Worm (Caenorhabditis elegans): Measurements from ENCODE around the gene srd-49.

The srd-49 gene

DNA sequence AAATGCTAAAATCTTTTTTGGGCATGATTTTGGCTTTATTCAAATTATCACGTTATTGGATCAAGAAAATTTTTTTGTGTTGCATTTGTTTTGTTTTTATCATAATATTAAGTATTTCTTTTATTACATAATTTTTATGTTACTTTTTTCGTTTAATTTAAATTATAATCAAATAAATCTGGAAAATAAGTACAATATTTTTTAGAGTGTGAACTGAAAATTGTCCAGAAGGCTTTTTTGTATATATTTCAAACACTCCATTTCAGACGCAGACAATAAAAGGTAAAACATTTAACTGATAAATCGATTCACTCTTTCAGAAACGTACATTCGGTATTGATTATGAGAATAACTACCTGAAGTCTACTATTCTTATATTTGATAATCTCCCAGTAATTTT, 12.8 kb downstream of the srd-49 start, which contains the start of gene C08B6.11:
Gene C08B6.11 (plus strand): TSS at position 301 of the 400 bp plus-strand sequence.
- TF ChIP-seq dao-5 (tag; optimal IDR thresholded peaks at IDR 0.05): no peak

DNA sequence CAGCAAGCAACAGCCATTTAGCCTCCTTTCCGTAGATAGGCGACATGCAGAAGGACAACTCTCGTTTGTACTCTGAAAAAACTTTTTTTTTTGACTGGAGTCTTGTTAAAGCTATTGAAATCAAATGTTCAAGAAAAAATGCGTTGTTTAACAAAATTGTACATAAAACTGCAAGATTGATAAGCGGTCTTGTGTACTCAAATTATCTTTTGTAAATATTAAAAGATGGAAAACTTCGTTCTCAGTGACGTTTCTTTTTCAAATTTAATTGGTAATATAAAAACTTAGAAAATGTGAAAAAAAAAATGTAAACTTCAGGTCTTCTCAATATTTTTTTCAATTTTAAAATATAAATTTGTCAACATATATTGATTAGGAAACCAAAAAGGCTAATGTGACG, 16.7 kb downstream of the srd-49 start:
- TF ChIP-seq dao-5 (tag; optimal IDR thresholded peaks at IDR 0.05) (no peak), W03F9.2 (tag; optimal IDR thresholded peaks at IDR 0.05) (no peak), him-1 (tag; optimal IDR thresholded peaks at IDR 0.05) (no peak)

DNA sequence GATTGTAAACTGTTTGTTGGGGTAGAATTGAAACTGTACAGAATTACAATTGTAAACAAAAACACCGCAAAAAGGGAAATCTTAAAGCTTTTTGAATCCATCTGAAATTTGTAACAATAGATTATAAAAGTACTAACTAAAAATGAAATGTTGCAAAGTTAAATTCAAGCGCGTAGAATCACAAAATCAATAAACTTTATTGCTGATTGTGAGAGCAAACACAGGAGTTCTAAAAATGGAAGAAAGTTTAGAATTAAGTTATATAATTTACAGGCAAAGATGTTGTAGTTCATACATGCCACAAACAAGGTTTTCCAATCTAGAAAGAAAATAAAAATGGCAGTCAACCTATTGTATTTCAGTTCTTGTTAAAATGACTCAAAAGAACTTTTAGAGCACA, 17.7 kb downstream of the srd-49 start, which contains the start of gene C08B6.3:
Gene C08B6.3 (minus strand): TSS at position 101 of the 400 bp plus-strand sequence.
- TF ChIP-seq dao-5 (tag; optimal IDR thresholded peaks at IDR 0.05) (no peak), W03F9.2 (tag; optimal IDR thresholded peaks at IDR 0.05) (no peak), him-1 (tag; optimal IDR thresholded peaks at IDR 0.05) (no peak)

DNA sequence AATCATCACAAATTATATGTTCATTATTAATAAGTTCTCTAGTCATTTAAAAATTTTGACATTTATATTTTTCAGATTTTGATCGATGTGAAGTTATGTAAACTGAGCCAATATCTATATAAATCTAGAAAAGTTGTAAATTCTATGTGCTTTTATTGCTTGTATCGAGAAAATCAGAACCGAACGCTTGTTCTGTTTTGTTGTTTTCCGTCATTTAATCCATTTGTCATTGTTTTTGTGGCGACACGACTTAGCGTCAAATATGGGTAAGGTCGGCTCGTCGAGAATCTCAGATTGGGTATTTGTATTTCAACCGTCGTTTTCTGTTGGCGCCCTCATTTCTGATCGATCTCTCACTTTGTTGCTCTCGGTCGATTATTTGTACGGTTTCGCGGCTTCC, 19.9 kb downstream of the srd-49 start, which contains the start of gene cht-5:
Gene cht-5 (plus strand): TSS at position 301 of the 400 bp plus-strand sequence.
- TF ChIP-seq him-1 (tag; optimal IDR thresholded peaks at IDR 0.05): no peak
- no peak for TF ChIP-seq dao-5 (tag; optimal IDR thresholded peaks at IDR 0.05)
- TF ChIP-seq W03F9.2 (tag; optimal IDR thresholded peaks at IDR 0.05): no peak

DNA sequence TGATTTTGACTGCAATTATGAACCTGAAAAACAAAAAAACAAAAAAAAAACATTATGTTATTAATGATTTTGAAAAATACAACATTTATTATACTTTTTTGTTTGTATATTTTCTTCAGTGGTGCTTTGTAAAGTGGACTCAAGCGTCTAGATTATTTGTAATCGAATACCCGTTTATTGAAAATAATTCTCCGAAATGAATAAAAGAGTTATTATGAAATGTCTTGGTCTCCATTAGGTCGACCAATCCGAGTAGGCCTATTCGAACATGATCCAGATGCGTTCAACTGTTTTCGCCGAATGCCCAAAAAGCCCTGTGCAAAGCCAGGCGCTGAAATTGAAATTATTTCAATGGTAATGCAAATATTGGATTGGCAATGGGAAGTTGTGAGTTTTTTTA, 23.0 kb downstream of the srd-49 start, which contains the start of gene C08B6.5:
Gene C08B6.5 (plus strand): TSS at position 301 of the 400 bp plus-strand sequence.
- TF ChIP-seq him-1 (tag; optimal IDR thresholded peaks at IDR 0.05): no peak
- no peak for TF ChIP-seq dao-5 (tag; optimal IDR thresholded peaks at IDR 0.05)
- TF ChIP-seq W03F9.2 (tag; optimal IDR thresholded peaks at IDR 0.05): no peak

DNA sequence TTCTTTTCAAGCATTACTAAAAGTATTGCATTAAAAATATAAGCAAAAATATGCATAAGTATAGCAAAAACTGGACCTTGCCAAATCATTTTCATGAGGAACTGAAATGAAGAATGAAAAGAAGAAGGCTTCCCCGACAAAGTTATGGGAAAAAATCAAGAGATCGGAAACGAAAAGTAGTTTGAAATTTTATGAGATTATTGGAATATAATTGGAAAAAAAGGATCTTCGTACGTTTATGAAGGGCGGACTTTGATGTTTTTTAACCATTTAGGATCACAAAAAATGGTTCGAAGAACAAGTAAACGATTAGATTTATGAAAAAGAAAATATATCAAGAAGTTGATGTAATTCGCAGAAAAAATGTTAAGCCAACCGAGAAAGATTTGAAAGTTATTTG, 26.4 kb downstream of the srd-49 start, which contains the start of gene srxa-18:
Gene srxa-18 (minus strand): TSS at position 100 of the 400 bp plus-strand sequence.
- no peak for TF ChIP-seq W03F9.2 (tag; optimal IDR thresholded peaks at IDR 0.05)
- TF ChIP-seq dao-5 (tag; optimal IDR thresholded peaks at IDR 0.05): no peak
- no peak for TF ChIP-seq him-1 (tag; optimal IDR thresholded peaks at IDR 0.05)

DNA sequence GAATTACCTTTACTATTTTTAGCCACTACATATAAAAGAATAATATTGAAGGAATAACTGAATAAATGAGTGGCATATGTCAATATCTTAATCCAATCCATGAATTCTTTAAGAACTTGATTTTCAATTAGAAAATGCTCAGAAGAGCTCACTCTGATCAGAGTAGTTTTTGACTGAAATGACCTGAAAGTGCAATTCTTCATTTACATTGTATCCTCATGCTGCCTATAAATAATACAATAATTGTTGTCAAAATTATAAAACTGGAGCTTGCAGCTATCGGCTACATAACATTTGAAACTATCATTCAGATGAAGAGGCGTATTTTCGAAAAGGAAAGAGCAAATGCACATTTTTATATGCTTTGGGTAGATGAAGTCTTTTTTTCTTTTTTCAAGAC, 28.2 kb downstream of the srd-49 start, which contains the start of gene srxa-19:
Gene srxa-19 (minus strand): TSS at position 101 of the 400 bp plus-strand sequence.
- no peak for TF ChIP-seq him-1 (tag; optimal IDR thresholded peaks at IDR 0.05)
- no peak for TF ChIP-seq W03F9.2 (tag; optimal IDR thresholded peaks at IDR 0.05)
- TF ChIP-seq dao-5 (tag; optimal IDR thresholded peaks at IDR 0.05): no peak

DNA sequence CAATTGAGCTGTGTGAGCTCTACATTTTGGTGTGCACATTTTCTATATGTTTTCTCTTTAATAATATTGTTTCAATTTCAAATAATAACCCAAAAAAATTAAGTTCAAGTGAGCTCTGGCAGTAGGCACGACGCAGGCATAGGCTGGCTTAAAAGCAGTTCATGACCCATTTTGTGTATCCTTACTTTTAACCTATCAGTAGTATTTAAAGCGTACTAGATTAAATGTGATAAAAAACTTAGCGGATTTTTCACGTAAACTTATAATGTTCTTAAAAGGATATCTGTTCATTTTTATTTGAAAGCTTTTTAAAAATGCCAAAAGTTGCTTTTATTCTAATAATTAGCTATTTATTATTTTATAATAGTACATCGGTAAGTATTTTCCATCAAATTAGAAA, 28.9 kb downstream of the srd-49 start, which contains the start of gene C08B6.6:
Gene C08B6.6 (plus strand): TSS at position 301 of the 400 bp plus-strand sequence.
- no peak for TF ChIP-seq W03F9.2 (tag; optimal IDR thresholded peaks at IDR 0.05)
- no peak for TF ChIP-seq dao-5 (tag; optimal IDR thresholded peaks at IDR 0.05)
- no peak for TF ChIP-seq him-1 (tag; optimal IDR thresholded peaks at IDR 0.05)

DNA sequence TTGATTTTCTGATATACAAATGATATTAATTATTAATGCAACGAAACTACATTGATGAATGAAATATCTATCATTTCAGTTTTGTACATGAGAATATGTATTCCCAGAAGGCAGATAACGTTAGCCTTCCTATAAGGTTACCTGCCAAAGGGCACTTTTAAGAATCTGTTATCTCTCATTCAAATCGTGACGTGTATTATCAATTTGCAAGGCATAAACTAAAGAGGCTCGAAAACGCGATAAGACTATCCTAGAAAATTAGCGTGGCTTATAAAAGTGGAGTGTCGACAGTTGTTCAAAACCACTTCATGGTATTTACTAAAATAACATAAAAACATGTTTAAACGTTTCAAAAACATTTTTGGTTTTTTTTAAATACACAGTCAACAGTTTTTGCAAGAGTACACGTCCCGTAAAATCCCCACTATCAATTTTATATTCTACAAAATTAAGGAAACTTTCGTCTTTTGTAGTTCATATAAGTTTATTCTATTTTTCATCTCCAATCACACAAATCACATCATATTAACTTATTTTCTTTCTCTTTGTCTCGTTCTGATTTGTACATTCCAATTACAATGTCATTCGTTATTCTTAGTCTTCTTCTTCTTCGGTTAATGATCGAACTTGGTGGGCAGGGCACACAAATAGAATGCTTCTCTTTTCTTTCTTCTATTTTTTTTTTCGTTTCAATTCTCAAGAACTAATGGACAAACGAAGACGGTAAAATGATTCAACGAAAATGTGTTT, 30.5 kb downstream of the srd-49 start, which contains the start of gene C08B6.10:
Gene C08B6.10 (plus strand): TSS at position 700 of the 750 bp plus-strand sequence.
- TF ChIP-seq W03F9.2 (tag; optimal IDR thresholded peaks at IDR 0.05) (no peak), him-1 (tag; optimal IDR thresholded peaks at IDR 0.05) (no peak), dao-5 (tag; optimal IDR thresholded peaks at IDR 0.05) (no peak)

DNA sequence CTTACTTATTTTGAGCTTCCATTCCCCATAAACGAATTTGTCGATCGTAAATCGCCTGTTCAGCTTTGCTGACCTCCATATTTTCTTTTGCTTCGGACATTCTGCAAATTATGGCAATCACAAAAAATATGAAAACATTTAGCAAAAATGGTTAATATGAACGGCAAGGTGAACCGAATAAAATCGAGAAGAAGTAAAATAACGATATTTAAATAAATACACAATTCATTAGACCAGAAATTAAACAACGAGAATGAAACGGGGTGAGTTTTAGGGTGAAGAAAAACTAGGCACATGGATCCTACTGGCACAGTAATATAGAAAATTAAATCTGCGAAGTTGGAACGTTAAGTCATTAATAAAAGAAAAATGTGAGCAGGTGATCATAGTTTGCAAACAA, 35.7 kb downstream of the srd-49 start, which contains the start of gene aos-1:
Gene aos-1 (minus strand): TSS at position 101 of the 400 bp plus-strand sequence.
- TF ChIP-seq him-1 (tag; optimal IDR thresholded peaks at IDR 0.05) (no peak), W03F9.2 (tag; optimal IDR thresholded peaks at IDR 0.05) (no peak), dao-5 (tag; optimal IDR thresholded peaks at IDR 0.05) (no peak)

DNA sequence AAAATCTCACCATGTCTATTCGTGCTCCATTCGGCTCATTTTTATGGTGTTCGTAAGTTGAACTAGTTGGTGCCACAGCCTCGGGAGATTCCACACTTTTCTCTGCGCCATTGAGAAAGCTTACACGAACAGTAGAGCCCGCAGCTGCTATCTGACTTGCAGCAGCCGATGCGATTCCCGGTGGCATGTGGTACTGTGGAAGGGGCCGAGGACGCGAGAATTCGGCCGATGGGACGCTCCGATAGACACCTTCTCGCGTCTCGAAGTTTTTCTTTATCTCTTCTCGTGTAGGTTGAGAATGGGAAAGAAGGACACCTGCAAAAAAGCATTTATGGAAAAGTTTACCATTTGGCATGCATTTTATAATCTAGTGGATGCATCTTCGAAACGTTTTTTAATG, 38.8 kb downstream of the srd-49 start:
- TF ChIP-seq dao-5 (tag; optimal IDR thresholded peaks at IDR 0.05): no peak
- TF ChIP-seq W03F9.2 (tag; optimal IDR thresholded peaks at IDR 0.05): no peak
- no peak for TF ChIP-seq him-1 (tag; optimal IDR thresholded peaks at IDR 0.05)

DNA sequence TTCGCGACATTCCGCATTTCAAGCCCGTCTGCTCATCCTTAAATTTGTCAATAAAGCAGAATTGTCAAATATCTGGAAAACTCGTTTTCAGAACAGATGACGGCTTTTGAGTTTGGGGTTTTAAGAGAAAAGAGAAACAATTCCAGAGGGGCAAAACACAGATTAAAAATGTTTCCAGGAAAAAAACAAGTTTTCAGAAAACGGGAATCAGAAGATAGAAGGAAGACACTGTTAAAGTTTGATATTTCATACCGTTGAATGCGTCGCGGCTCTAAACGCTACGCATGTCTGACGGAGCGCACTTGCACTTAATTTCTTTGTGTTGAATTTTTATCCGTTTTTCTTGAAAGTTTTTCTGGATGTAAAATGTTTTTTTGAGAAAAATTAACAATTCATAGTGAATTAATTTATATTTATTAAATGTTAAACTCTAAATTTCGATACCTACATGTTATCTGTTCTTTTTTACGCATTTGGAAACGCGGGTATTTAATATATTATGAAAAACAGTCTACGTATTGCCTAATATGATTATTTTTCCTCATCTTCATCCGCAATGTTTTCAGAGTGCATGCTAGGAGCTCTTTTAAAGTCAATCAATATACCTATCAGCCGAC, 39.7 kb downstream of the srd-49 start, which contains the start of the genes C08B6.18, wdr-20 and C08B6.8:
Gene C08B6.18 (minus strand): TSS at position 51 of the 617 bp plus-strand sequence.
Gene wdr-20 (minus strand): TSS at position 82 of the 617 bp plus-strand sequence.
Gene C08B6.8 (plus strand): TSS at position 567 of the 617 bp plus-strand sequence.
- TF ChIP-seq him-1 (tag; optimal IDR thresholded peaks at IDR 0.05) (no peak), W03F9.2 (tag; optimal IDR thresholded peaks at IDR 0.05) (no peak), dao-5 (tag; optimal IDR thresholded peaks at IDR 0.05) (no peak)

DNA sequence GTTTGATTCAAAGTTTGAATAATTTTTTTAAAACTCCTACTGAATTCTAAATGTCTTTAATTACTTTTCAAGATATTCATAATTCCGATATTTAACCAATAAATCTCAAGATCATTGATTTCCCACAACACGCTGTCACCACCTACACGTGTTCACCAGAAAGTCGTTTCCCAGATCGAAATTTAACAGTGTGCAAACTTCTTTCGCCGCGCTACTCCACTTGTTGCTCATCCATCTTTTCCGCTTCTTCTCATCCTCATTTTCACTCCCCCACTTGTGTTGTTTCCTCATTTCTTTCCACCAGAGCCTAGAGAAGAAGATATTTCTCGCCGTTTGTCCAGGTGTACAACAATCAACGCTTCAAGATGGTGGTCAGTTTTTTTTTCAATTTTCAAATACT, 51.2 kb downstream of the srd-49 start, which contains the start of gene C51E3.9:
Gene C51E3.9 (plus strand): TSS at position 301 of the 400 bp plus-strand sequence.
- TF ChIP-seq him-1 (tag; optimal IDR thresholded peaks at IDR 0.05) (no peak), W03F9.2 (tag; optimal IDR thresholded peaks at IDR 0.05) (no peak), dao-5 (tag; optimal IDR thresholded peaks at IDR 0.05) (no peak)
